Fruit fly (Drosophila melanogaster) whole organism, wandering third instar larva: Measurements from ENCODE around the gene CG34242.

ENCODE experiments used
- Abd-B ChIP-seq: fragments of >200 bp; optimal IDR thresholded peaks from 2 replicates; lab custom pipeline; 2017; ENCODE audit warnings: missing biosample characterization, missing genetic modification characterization
- CG32264 ChIP-seq: fragments of 200-800 bp; sonication (Bioruptor generic); optimal IDR thresholded peaks from 2 replicates; lab custom pipeline; 2016; ENCODE audit warnings: missing biosample characterization, missing genetic modification characterization
- CG9705 ChIP-seq: fragments of 200-800 bp; sonication (Bioruptor generic); optimal IDR thresholded peaks from 2 replicates; lab custom pipeline; 2018; ENCODE audit warnings: missing biosample characterization, mild to moderate bottlenecking, missing genetic modification characterization
- CrebA ChIP-seq: fragments of 200-800 bp; sonication (Bioruptor generic); optimal IDR thresholded peaks from 2 replicates; lab custom pipeline; 2016; ENCODE audit warnings: missing biosample characterization, mild to moderate bottlenecking, missing genetic modification characterization, borderline replicate concordance
- Dfd ChIP-seq: fragments of >200 bp; optimal IDR thresholded peaks from 2 replicates; lab custom pipeline; 2017; ENCODE audit warnings: missing biosample characterization, missing genetic modification characterization
- Dif ChIP-seq: fragments of 200-275, 200-300 bp; sonication (Bioruptor generic); optimal IDR thresholded peaks from 2 replicates; lab custom pipeline; 2018; ENCODE audit warnings: missing biosample characterization, missing genetic modification characterization; ENCODE audit not compliant: partially characterized antibody
- GATAd ChIP-seq: sonication (Bioruptor generic); optimal IDR thresholded peaks from 2 replicates; lab custom pipeline; 2016; ENCODE audit warnings: missing biosample characterization, missing genetic modification characterization
- HLH106 ChIP-seq: fragments of 200-800 bp; optimal IDR thresholded peaks from 3 replicates; lab custom pipeline; 2019; ENCODE audit warnings: missing biosample characterization, mild to moderate bottlenecking, missing genetic modification characterization, moderate library complexity
- Hnf4 ChIP-seq: fragments of 200-800 bp; sonication (Bioruptor generic); optimal IDR thresholded peaks from 2 replicates; lab custom pipeline; 2016; ENCODE audit warnings: missing biosample characterization, mild to moderate bottlenecking, missing genetic modification characterization
- Hr78 ChIP-seq: fragments of >200 bp; optimal IDR thresholded peaks from 2 replicates; lab custom pipeline; 2017; ENCODE audit warnings: missing biosample characterization, missing genetic modification characterization
- Hr83 ChIP-seq: fragments of 200-300 bp; sonication (Bioruptor generic); optimal IDR thresholded peaks from 2 replicates; lab custom pipeline; 2016; ENCODE audit warnings: missing biosample characterization, mild to moderate bottlenecking, missing genetic modification characterization, moderate library complexity; ENCODE audit not compliant: poor library complexity, severe bottlenecking
- Jra ChIP-seq: sonication (Bioruptor generic); optimal IDR thresholded peaks from 2 replicates; lab custom pipeline; 2016; ENCODE audit warnings: missing biosample characterization, missing genetic modification characterization
- Myc ChIP-seq: fragments of >200 bp; optimal IDR thresholded peaks from 2 replicates; lab custom pipeline; 2017
- N ChIP-seq: fragments of >200 bp; optimal IDR thresholded peaks from 2 replicates; lab custom pipeline; 2018; ENCODE audit warnings: missing biosample characterization, missing external identifiers, missing genetic modification characterization
- OdsH ChIP-seq: fragments of 200-800 bp; sonication (Bioruptor generic); optimal IDR thresholded peaks from 2 replicates; lab custom pipeline; 2016; ENCODE audit warnings: missing biosample characterization, mild to moderate bottlenecking, missing genetic modification characterization
- Rel ChIP-seq, 2 experiments: fragments of 200-800 bp; sonication (Bioruptor generic) in 1 of 2; optimal IDR thresholded peaks; 2 replicates in 1 of 2; 3 replicates in 1 of 2; lab custom pipeline; 2016 to 2019; ENCODE audit warnings: mild to moderate bottlenecking in 2 of 2, missing biosample characterization in 2 of 2, missing genetic modification characterization in 2 of 2, moderate library complexity in 1 of 2
- Sp1 ChIP-seq: fragments of 200-800 bp; sonication (Bioruptor generic); optimal IDR thresholded peaks from 3 replicates; lab custom pipeline; 2019; ENCODE audit warnings: missing biosample characterization, mild to moderate bottlenecking, missing genetic modification characterization, moderate library complexity
- Vsx2 ChIP-seq: fragments of 200-300, 225-300 bp; sonication (Bioruptor generic); optimal IDR thresholded peaks from 2 replicates; lab custom pipeline; 2018; ENCODE audit warnings: missing biosample characterization, missing genetic modification characterization; ENCODE audit not compliant: partially characterized antibody
- br ChIP-seq: fragments of 200-800 bp; sonication (Bioruptor generic); optimal IDR thresholded peaks from 2 replicates; lab custom pipeline; 2016; ENCODE audit warnings: missing biosample characterization, missing genetic modification characterization
- brk ChIP-seq: fragments of 200-800 bp; sonication (Bioruptor generic); optimal IDR thresholded peaks from 2 replicates; lab custom pipeline; 2016; ENCODE audit warnings: missing biosample characterization, mild to moderate bottlenecking, missing genetic modification characterization
- dl ChIP-seq, 2 experiments: fragments of 175-275, 200-275 bp in 1 of 2; fragments of 200-275 bp in 1 of 2; sonication (Bioruptor generic); optimal IDR thresholded peaks; lab custom pipeline; 2018; ENCODE audit warnings: mild to moderate bottlenecking in 2 of 2, missing biosample characterization in 2 of 2, missing genetic modification characterization in 2 of 2, moderate library complexity in 2 of 2; ENCODE audit not compliant: partially characterized antibody in 2 of 2, insufficient read depth in 1 of 2
- dmrt93B ChIP-seq: fragments of 200-800 bp; sonication (Bioruptor generic); optimal IDR thresholded peaks from 2 replicates; lab custom pipeline; 2018; ENCODE audit warnings: missing biosample characterization, mild to moderate bottlenecking, missing genetic modification characterization
- dsf ChIP-seq: sonication (Bioruptor generic); optimal IDR thresholded peaks from 2 replicates; lab custom pipeline; 2016; ENCODE audit warnings: missing biosample characterization, missing genetic modification characterization, borderline replicate concordance
- ey ChIP-seq: fragments of 200-800 bp; sonication (Bioruptor generic); optimal IDR thresholded peaks from 2 replicates; lab custom pipeline; 2016; ENCODE audit warnings: missing biosample characterization, missing genetic modification characterization
- foxo ChIP-seq, 2 experiments: fragments of 200-800 bp; sonication (Bioruptor generic); optimal IDR thresholded peaks; 2 replicates in 1 of 2; 3 replicates in 1 of 2; lab custom pipeline; 2016 to 2017; ENCODE audit warnings: missing biosample characterization in 2 of 2, missing genetic modification characterization in 2 of 2
- fru ChIP-seq: fragments of 200-800 bp; sonication (Bioruptor generic); optimal IDR thresholded peaks from 3 replicates; lab custom pipeline; 2016; ENCODE audit warnings: missing biosample characterization, mild to moderate bottlenecking, missing genetic modification characterization
- h ChIP-seq: fragments of 200-800 bp; sonication (Bioruptor generic); optimal IDR thresholded peaks from 3 replicates; lab custom pipeline; 2016; ENCODE audit warnings: missing biosample characterization, mild to moderate bottlenecking, missing genetic modification characterization
- jim ChIP-seq: fragments of 175-275, 200-325 bp; sonication (Bioruptor generic); optimal IDR thresholded peaks from 2 replicates; lab custom pipeline; 2016; ENCODE audit warnings: missing biosample characterization, mild to moderate bottlenecking, missing genetic modification characterization
- lola ChIP-seq: fragments of >200 bp; optimal IDR thresholded peaks from 2 replicates; lab custom pipeline; 2017; ENCODE audit warnings: missing biosample characterization, missing genetic modification characterization
- pan ChIP-seq: fragments of >200 bp; optimal IDR thresholded peaks from 2 replicates; lab custom pipeline; 2017
- psq ChIP-seq: fragments of 200-800 bp; sonication (Bioruptor generic); optimal IDR thresholded peaks from 3 replicates; lab custom pipeline; 2017; ENCODE audit warnings: missing biosample characterization, mild to moderate bottlenecking, missing genetic modification characterization, moderate library complexity
- rgr ChIP-seq: fragments of 200-800 bp; sonication (Bioruptor generic); optimal IDR thresholded peaks from 3 replicates; lab custom pipeline; 2016; ENCODE audit warnings: missing biosample characterization, mild to moderate bottlenecking, missing genetic modification characterization
- sage ChIP-seq: fragments of 200-800 bp; sonication (Bioruptor generic); optimal IDR thresholded peaks from 2 replicates; lab custom pipeline; 2016; ENCODE audit warnings: missing biosample characterization, mild to moderate bottlenecking, missing genetic modification characterization
- tai ChIP-seq: sonication (Bioruptor generic); optimal IDR thresholded peaks from 2 replicates; lab custom pipeline; 2016; ENCODE audit warnings: missing biosample characterization, missing genetic modification characterization
- usp ChIP-seq: fragments of >200 bp; optimal IDR thresholded peaks from 2 replicates; lab custom pipeline; 2017; ENCODE audit warnings: missing biosample characterization, missing genetic modification characterization
- woc ChIP-seq: sonication (Bioruptor generic); optimal IDR thresholded peaks from 2 replicates; lab custom pipeline; 2016; ENCODE audit warnings: missing biosample characterization, mild to moderate bottlenecking, missing genetic modification characterization

Gene CG34242

dm6 chr3L:12484948-12485347 lies 48.8 kb upstream of the CG34242 start, which contains the start of gene CG10663:
CG10663 (minus strand) TSS chr3L:12485035.
- no peak for TF ChIP-seq Rel (GFP tag; optimal IDR thresholded peaks at IDR 0.05; lab: Kevin White, UChicago)
- no peak for TF ChIP-seq Rel (tag; optimal IDR thresholded peaks at IDR 0.05; lab: Kevin White, UChicago)
- TF ChIP-seq Dif (GFP tag; lab: Kevin White, UChicago): no peak
- TF ChIP-seq psq (GFP tag; lab: Kevin White, UChicago): no peak
- no peak for TF ChIP-seq Hr78
- TF ChIP-seq ey (GFP tag; lab: Kevin White, UChicago): no peak
- TF ChIP-seq CG9705: no peak
- TF ChIP-seq fru (GFP tag; lab: Kevin White, UChicago): no peak
- no peak for TF ChIP-seq Hr83 (GFP tag; lab: Kevin White, UChicago)
- no peak for TF ChIP-seq N (GFP tag; lab: Kevin White, UChicago)
- TF ChIP-seq brk (GFP tag; lab: Kevin White, UChicago): no peak

- TF ChIP-seq woc (GFP tag; lab: Kevin White, UChicago): no peak
- TF ChIP-seq Hr83 (GFP tag; lab: Kevin White, UChicago): no peak
- TF ChIP-seq tai: no peak
- TF ChIP-seq Vsx2 (GFP tag; lab: Kevin White, UChicago): no peak
- no peak for TF ChIP-seq N (GFP tag; lab: Kevin White, UChicago)
- no peak for TF ChIP-seq br (GFP tag; lab: Kevin White, UChicago)
- TF ChIP-seq rgr (GFP tag; lab: Kevin White, UChicago): no peak
- no peak for TF ChIP-seq dsf (GFP tag; lab: Kevin White, UChicago)
- TF ChIP-seq Dfd (GFP tag; lab: Kevin White, UChicago): no peak
- TF ChIP-seq Hr78: no peak
- TF ChIP-seq GATAd: no peak
- no peak for TF ChIP-seq Sp1
- TF ChIP-seq fru (GFP tag; lab: Kevin White, UChicago): no peak
Observed at dm6 chr3L:12486175-12486574, 47.6 kb upstream of the CG34242 start.

- TF ChIP-seq dmrt93B (GFP tag; lab: Kevin White, UChicago) (no peak), HLH106 (tag; lab: Kevin White, UChicago) (no peak), Vsx2 (GFP tag; lab: Kevin White, UChicago) (peak; percentile 80), dl (GFP tag; optimal IDR thresholded peaks at IDR 0.05; lab: Kevin White, UChicago; ENCODE audit: insufficient read depth in 1 of 2, partially characterized antibody in 2 of 2) (peak; percentile 83 to 93), Hr83 (GFP tag; lab: Kevin White, UChicago) (peak; percentile 61), Dif (GFP tag; lab: Kevin White, UChicago) (peak; percentile 96), CrebA (GFP tag; lab: Kevin White, UChicago) (peak; percentile 51), Rel (GFP tag; optimal IDR thresholded peaks at IDR 0.05; lab: Kevin White, UChicago) (peak; percentile 50), Rel (tag; optimal IDR thresholded peaks at IDR 0.05; lab: Kevin White, UChicago) (no peak)
Observed at dm6 chr3L:12489952-12490351, 43.8 kb upstream of the CG34242 start.

- TF ChIP-seq HLH106 (tag; lab: Kevin White, UChicago) (peak; percentile 77), Hr83 (GFP tag; lab: Kevin White, UChicago) (peak; percentile 35), ey (GFP tag; lab: Kevin White, UChicago) (peak; percentile 93), tai (peak; percentile 81), OdsH (GFP tag; lab: Kevin White, UChicago) (peak; percentile 95), Abd-B (GFP tag; lab: Kevin White, UChicago) (no peak), Dif (GFP tag; lab: Kevin White, UChicago) (peak; percentile 3), CG9705 (peak; percentile 43), jim (GFP tag; lab: Kevin White, UChicago) (no peak), Rel (GFP tag; optimal IDR thresholded peaks at IDR 0.05; lab: Kevin White, UChicago) (peak; percentile 61), Rel (tag; optimal IDR thresholded peaks at IDR 0.05; lab: Kevin White, UChicago) (peak; percentile 18), brk (GFP tag; lab: Kevin White, UChicago) (peak; percentile 91), Jra (GFP tag; lab: Kevin White, UChicago) (peak; percentile 59), usp (GFP tag; lab: Kevin White, UChicago) (no peak), dmrt93B (GFP tag; lab: Kevin White, UChicago) (peak; percentile 52), foxo (GFP tag; optimal IDR thresholded peaks at IDR 0.05; lab: Kevin White, UChicago) (peak; percentile 80 to 95), sage (GFP tag; lab: Kevin White, UChicago) (peak; percentile 90), N (GFP tag; lab: Kevin White, UChicago) (no peak), Hr78 (no peak), CG32264 (GFP tag; lab: Kevin White, UChicago) (peak; percentile 90), dl (GFP tag; optimal IDR thresholded peaks at IDR 0.05; lab: Kevin White, UChicago; ENCODE audit: insufficient read depth in 1 of 2, partially characterized antibody in 2 of 2) (no peak), fru (GFP tag; lab: Kevin White, UChicago) (peak; percentile 95), psq (GFP tag; lab: Kevin White, UChicago) (peak; percentile 87), Myc (lab: Kevin White, UChicago) (no peak), CrebA (GFP tag; lab: Kevin White, UChicago) (no peak), br (GFP tag; lab: Kevin White, UChicago) (peak; percentile 92), Sp1 (peak; percentile 88), Dfd (GFP tag; lab: Kevin White, UChicago) (no peak), Vsx2 (GFP tag; lab: Kevin White, UChicago) (no peak), woc (GFP tag; lab: Kevin White, UChicago) (peak; percentile 84), rgr (GFP tag; lab: Kevin White, UChicago) (peak; percentile 97), dsf (GFP tag; lab: Kevin White, UChicago) (peak; percentile 64), lola (GFP tag; lab: Kevin White, UChicago) (no peak), h (GFP tag; lab: Kevin White, UChicago) (peak; percentile 94), Hnf4 (GFP tag; lab: Kevin White, UChicago) (peak; percentile 83), pan (lab: Kevin White, UChicago) (no peak)
Observed at dm6 chr3L:12490418-12491035, 43.3 kb upstream of the CG34242 start, which contains the start of gene CG10660. CG10660 (minus strand) TSS chr3L:12490676.
